Worm (Caenorhabditis elegans) whole organism, L1 larva: ENCODE measurements around the gene sdc-1.

Experiments used
- C04F5.9 ChIP-seq: sonication (generic microtip); optimal IDR thresholded peaks from 2 replicates; lab custom pipeline; 2016; ENCODE audit warnings: missing genetic modification characterization, missing compliant biosample characterization
- C16A3.4 ChIP-seq: fragments of 150-350 bp; optimal IDR thresholded peaks from 2 replicates; lab custom pipeline; 2014; ENCODE audit warnings: missing biosample characterization, missing genetic modification characterization
- Y116A8C.19 ChIP-seq: sonication (generic microtip); optimal IDR thresholded peaks from 2 replicates; lab custom pipeline; 2016; ENCODE audit warnings: missing compliant biosample characterization, missing genetic modification characterization, borderline replicate concordance
- aly-2 ChIP-seq: fragments of 150-350 bp; optimal IDR thresholded peaks from 2 replicates; lab custom pipeline; 2014; ENCODE audit warnings: missing biosample characterization, missing genetic modification characterization
- ama-1 ChIP-seq: fragments of 150-350 bp; optimal IDR thresholded peaks from 2 replicates; lab custom pipeline; 2014
- blmp-1 ChIP-seq: fragments of 150-350 bp; optimal IDR thresholded peaks from 2 replicates; lab custom pipeline; 2014; ENCODE audit warnings: missing biosample characterization, missing genetic modification characterization
- ceh-63 ChIP-seq: fragments of 200-800 bp; sonication (Bioruptor generic); optimal IDR thresholded peaks from 2 replicates; lab custom pipeline; 2018; ENCODE audit warnings: mild to moderate bottlenecking, missing genetic modification characterization, missing compliant biosample characterization
- ceh-82 ChIP-seq, 3 experiments: fragments of 150-350 bp in 1 of 3; sonication (generic microtip) in 2 of 3; optimal IDR thresholded peaks; 2 replicates each; lab custom pipeline; 2014 to 2017; ENCODE audit warnings: missing biosample characterization in 3 of 3, missing genetic modification characterization in 3 of 3
- ceh-90 ChIP-seq: sonication (generic microtip); optimal IDR thresholded peaks from 2 replicates; lab custom pipeline; 2016; ENCODE audit warnings: missing genetic modification characterization, missing compliant biosample characterization
- ces-1 ChIP-seq: fragments of 150-350 bp; optimal IDR thresholded peaks from 2 replicates; lab custom pipeline; 2014; ENCODE audit warnings: missing biosample characterization, missing genetic modification reagents, missing genetic modification characterization
- dsc-1 ChIP-seq: sonication (generic microtip); optimal IDR thresholded peaks from 2 replicates; lab custom pipeline; 2016; ENCODE audit warnings: mild to moderate bottlenecking, missing genetic modification characterization, missing compliant biosample characterization
- efl-1 ChIP-seq, 4 experiments: fragments of 150-350 bp; optimal IDR thresholded peaks in 3 of 4; peaks in 1 of 4; 1 replicate in 1 of 4; 2 replicates in 3 of 4; lab custom pipeline; 2014; ENCODE audit warnings: missing biosample characterization in 2 of 4, missing genetic modification characterization in 2 of 4, missing genetic modification reagents in 2 of 4
- efl-3 ChIP-seq: fragments of 200-800 bp; sonication (Bioruptor generic); optimal IDR thresholded peaks from 2 replicates; lab custom pipeline; 2018; ENCODE audit warnings: mild to moderate bottlenecking, missing genetic modification characterization, missing compliant biosample characterization
- egl-13 ChIP-seq: sonication (generic microtip); optimal IDR thresholded peaks from 2 replicates; lab custom pipeline; 2016; ENCODE audit warnings: missing genotype, missing genetic modification reagents, missing genetic modification characterization, missing compliant biosample characterization
- egl-27 ChIP-seq, 2 experiments: fragments of 150-350 bp in 1 of 2; sonication (generic microtip); optimal IDR thresholded peaks; 3 replicates each; lab custom pipeline; 2017 to 2018; ENCODE audit warnings: missing biosample characterization in 2 of 2, missing genetic modification characterization in 2 of 2, missing genetic modification reagents in 2 of 2
- elt-2 ChIP-seq: sonication (generic microtip); optimal IDR thresholded peaks from 2 replicates; lab custom pipeline; 2016; ENCODE audit warnings: missing genetic modification characterization, mild to moderate bottlenecking, inconsistent platforms, missing compliant biosample characterization, missing genetic modification reagents
- elt-3 ChIP-seq, 6 experiments: fragments of 150-350 bp in 1 of 6; sonication (generic microtip); optimal IDR thresholded peaks; 2 replicates each; lab custom pipeline; 2017 to 2018; ENCODE audit warnings: missing biosample characterization in 6 of 6, missing genetic modification characterization in 6 of 6, inconsistent platforms in 1 of 6
- fkh-10 ChIP-seq: sonication (generic microtip); optimal IDR thresholded peaks from 2 replicates; lab custom pipeline; 2017; ENCODE audit warnings: missing biosample characterization, missing genetic modification reagents, missing genetic modification characterization
- fos-1 ChIP-seq: fragments of 150-350 bp; optimal IDR thresholded peaks from 2 replicates; lab custom pipeline; 2014; ENCODE audit warnings: missing biosample characterization, missing genetic modification characterization
- grh-1 ChIP-seq: fragments of 200-800 bp; sonication (Bioruptor generic); IDR thresholded peaks from 2 replicates; pipeline ENCODE4 v1.3.6; 2022; ENCODE audit warnings: missing genetic modification reagents, missing genetic modification characterization, missing compliant biosample characterization
- hlh-17 ChIP-seq: fragments of 200-800 bp; sonication (Bioruptor generic); optimal IDR thresholded peaks from 2 replicates; lab custom pipeline; 2018; ENCODE audit warnings: missing genetic modification characterization, mild to moderate bottlenecking, missing compliant biosample characterization, moderate library complexity, borderline replicate concordance
- hlh-4 ChIP-seq: sonication (generic microtip); optimal IDR thresholded peaks from 2 replicates; lab custom pipeline; 2016; ENCODE audit warnings: mild to moderate bottlenecking, missing genetic modification characterization, missing compliant biosample characterization
- isw-1 ChIP-seq: fragments of 200-800 bp; sonication (Bioruptor generic); IDR thresholded peaks from 2 replicates; pipeline ENCODE4 v1.3.6; 2022; ENCODE audit warnings: missing genetic modification characterization, missing compliant biosample characterization
- lin-14 ChIP-seq: fragments of 200-800 bp; sonication (Bioruptor generic); optimal IDR thresholded peaks from 2 replicates; lab custom pipeline; 2018; ENCODE audit warnings: mild to moderate bottlenecking, missing genetic modification characterization, moderate library complexity, missing compliant biosample characterization
- lir-3 ChIP-seq: sonication (generic microtip); optimal IDR thresholded peaks from 2 replicates; lab custom pipeline; 2016; ENCODE audit warnings: mild to moderate bottlenecking, missing genetic modification characterization, moderate library complexity, missing compliant biosample characterization; ENCODE audit not compliant: poor library complexity
- mab-9 ChIP-seq: fragments of 200-800 bp; sonication (Bioruptor generic); IDR thresholded peaks from 2 replicates; pipeline ENCODE4 v1.3.6; 2022; ENCODE audit warnings: missing genetic modification reagents, missing genetic modification characterization, missing compliant biosample characterization
- mdl-1 ChIP-seq, 2 experiments: fragments of 150-350 bp; optimal IDR thresholded peaks; 2 replicates each; lab custom pipeline; 2014 to 2017; ENCODE audit warnings: missing biosample characterization in 2 of 2, missing genetic modification characterization in 2 of 2, inconsistent platforms in 1 of 2
- mep-1 ChIP-seq: fragments of 150-350 bp; optimal IDR thresholded peaks from 2 replicates; lab custom pipeline; 2014; ENCODE audit warnings: missing biosample characterization, missing genetic modification characterization
- nhr-11 ChIP-seq: fragments of 150-350 bp; optimal IDR thresholded peaks from 2 replicates; lab custom pipeline; 2014; ENCODE audit warnings: missing biosample characterization, missing genetic modification characterization
- nhr-28 ChIP-seq: fragments of 150-350 bp; optimal IDR thresholded peaks from 2 replicates; lab custom pipeline; 2014; ENCODE audit warnings: missing biosample characterization, missing genetic modification characterization
- nhr-71 ChIP-seq: sonication (generic microtip); optimal IDR thresholded peaks from 2 replicates; lab custom pipeline; 2016; ENCODE audit warnings: mild to moderate bottlenecking, missing genetic modification characterization, moderate library complexity, missing compliant biosample characterization
- nhr-84 ChIP-seq: sonication (generic microtip); optimal IDR thresholded peaks from 2 replicates; lab custom pipeline; 2017; ENCODE audit warnings: missing biosample characterization, missing genetic modification characterization
- nhr-85 ChIP-seq: sonication (generic microtip); peaks from one replicate; lab custom pipeline; 2016; ENCODE audit warnings: missing genetic modification characterization, inconsistent platforms, missing compliant biosample characterization
- pqm-1 ChIP-seq: sonication (generic microtip); optimal IDR thresholded peaks from 3 replicates; lab custom pipeline; 2017; ENCODE audit warnings: missing biosample characterization, missing genetic modification characterization
- rnt-1 ChIP-seq: sonication (generic microtip); optimal IDR thresholded peaks from 2 replicates; lab custom pipeline; 2016; ENCODE audit warnings: mild to moderate bottlenecking, missing genetic modification characterization, moderate library complexity, missing compliant biosample characterization
- snpc-4 ChIP-seq: fragments of 150-350 bp; optimal IDR thresholded peaks from 2 replicates; lab custom pipeline; 2014; ENCODE audit warnings: missing biosample characterization, missing genetic modification characterization
- snu-23 ChIP-seq: sonication (generic microtip); optimal IDR thresholded peaks from 2 replicates; lab custom pipeline; 2016; ENCODE audit warnings: missing genetic modification characterization, missing compliant biosample characterization
- sox-4 ChIP-seq: sonication (generic microtip); optimal IDR thresholded peaks from 2 replicates; lab custom pipeline; 2016; ENCODE audit warnings: missing genetic modification characterization, missing compliant biosample characterization
- swsn-7 ChIP-seq: sonication (generic microtip); optimal IDR thresholded peaks from 2 replicates; lab custom pipeline; 2016; ENCODE audit warnings: missing genetic modification characterization, missing compliant biosample characterization
- tlp-1 ChIP-seq: fragments of 150-350 bp; optimal IDR thresholded peaks from 2 replicates; lab custom pipeline; 2014; ENCODE audit warnings: missing biosample characterization, missing genetic modification characterization
- unc-130 ChIP-seq: fragments of 150-350 bp; optimal IDR thresholded peaks from 2 replicates; lab custom pipeline; 2017; ENCODE audit warnings: missing biosample characterization, missing genetic modification characterization, inconsistent platforms
- unc-30 ChIP-seq: sonication (generic microtip); optimal IDR thresholded peaks from 2 replicates; lab custom pipeline; 2017; ENCODE audit warnings: missing biosample characterization, missing genetic modification characterization
- unc-62 ChIP-seq: fragments of 150-350 bp; optimal IDR thresholded peaks from 2 replicates; lab custom pipeline; 2014; ENCODE audit warnings: missing biosample characterization, missing genetic modification reagents, missing genetic modification characterization
- unc-86 ChIP-seq: sonication (generic microtip); optimal IDR thresholded peaks from 2 replicates; lab custom pipeline; 2016; ENCODE audit warnings: missing genetic modification characterization, missing compliant biosample characterization
- vab-15 ChIP-seq: sonication (generic microtip); optimal IDR thresholded peaks from 2 replicates; lab custom pipeline; 2017; ENCODE audit warnings: missing genotype, mild to moderate bottlenecking, missing genetic modification characterization, missing compliant biosample characterization
- xbp-1 ChIP-seq: sonication (generic microtip); optimal IDR thresholded peaks from 2 replicates; lab custom pipeline; 2016; ENCODE audit warnings: missing genetic modification characterization, missing compliant biosample characterization
- zag-1 ChIP-seq: fragments of 150-350 bp; optimal IDR thresholded peaks from 2 replicates; lab custom pipeline; 2014; ENCODE audit warnings: missing biosample characterization, missing genetic modification characterization
- zip-4 ChIP-seq: fragments of 200-800 bp; sonication (Bioruptor generic); optimal IDR thresholded peaks from 2 replicates; lab custom pipeline; 2018; ENCODE audit warnings: mild to moderate bottlenecking, missing genetic modification characterization, moderate library complexity, missing compliant biosample characterization
- ztf-11 ChIP-seq, 2 experiments: sonication (generic microtip); optimal IDR thresholded peaks; 2 replicates each; lab custom pipeline; 2016 to 2017; ENCODE audit warnings: missing genetic modification characterization in 2 of 2, missing biosample characterization in 1 of 2, missing compliant biosample characterization in 1 of 2
- ztf-4 ChIP-seq: fragments of 150-350 bp; optimal IDR thresholded peaks from 2 replicates; lab custom pipeline; 2014; ENCODE audit warnings: missing biosample characterization, missing genetic modification characterization

The sdc-1 gene

ce11 chrX:16297123-16297522 lies 21.6 kb downstream of the sdc-1 start:
- TF ChIP-seq C16A3.4 (tag; lab: Kevin White, UChicago) (no peak), zag-1 (no peak), vab-15 (no peak), unc-130 (tag; lab: Kevin White, UChicago) (no peak), efl-1 (optimal IDR thresholded peaks at IDR 0.05; lab: Kevin White, UChicago) (no peak), efl-1 (GFP tag; optimal IDR thresholded peaks at IDR 0.05 in 1 of 2; lab: Kevin White, UChicago) (peak in 1 of 2 experiments; percentile 60), lin-14 (GFP tag; lab: Kevin White, UChicago) (peak; percentile 37)

DNA sequence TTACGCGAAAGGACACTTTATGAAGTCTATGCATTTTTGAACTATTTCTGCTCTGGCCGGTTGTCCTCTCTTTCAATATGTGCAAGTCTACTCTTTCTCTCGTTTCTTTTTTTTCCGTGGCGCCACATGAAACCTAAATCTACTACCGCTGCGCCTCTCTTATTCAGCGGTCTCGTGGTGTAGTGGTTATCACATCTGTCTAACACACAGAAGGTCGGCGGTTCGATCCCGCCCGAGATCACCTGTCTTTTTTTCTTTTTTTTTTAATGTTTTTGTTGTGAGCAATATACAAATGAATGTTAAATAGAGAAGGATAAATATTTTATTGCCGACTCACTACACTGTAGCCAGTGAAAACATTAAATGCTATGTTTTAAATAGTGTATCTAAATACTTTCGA lies 22.6 kb downstream of the sdc-1 start:
- no peak for TF ChIP-seq ztf-11 (tag; optimal IDR thresholded peaks at IDR 0.05; lab: Kevin White, UChicago)
- TF ChIP-seq rnt-1 (tag; lab: Kevin White, UChicago): no peak
- peak; percentile 29 for TF ChIP-seq elt-2
- no peak for TF ChIP-seq nhr-11 (tag; lab: Kevin White, UChicago)
- TF ChIP-seq unc-30 (tag; lab: Kevin White, UChicago): no peak
- TF ChIP-seq fkh-10 (GFP tag; lab: Kevin White, UChicago): peak; percentile 16
- TF ChIP-seq hlh-4: no peak
- TF ChIP-seq mdl-1 (tag; optimal IDR thresholded peaks at IDR 0.05; lab: Kevin White, UChicago): peak in 1 of 2 experiments; percentile 42
- no peak for TF ChIP-seq mab-9
- no peak for TF ChIP-seq tlp-1 (tag; lab: Kevin White, UChicago)
- peak in 1 of 6 experiments; percentile 17 for TF ChIP-seq elt-3 (tag; optimal IDR thresholded peaks at IDR 0.05; lab: Kevin White, UChicago)
- peak; percentile 48 for TF ChIP-seq lir-3 (tag; lab: Kevin White, UChicago)
- TF ChIP-seq ama-1: no peak
- TF ChIP-seq efl-1 (optimal IDR thresholded peaks at IDR 0.05; lab: Kevin White, UChicago): peak; percentile 19 to 23
- TF ChIP-seq efl-1 (GFP tag; optimal IDR thresholded peaks at IDR 0.05 in 1 of 2; lab: Kevin White, UChicago): peak; percentile 2 to 76
- no peak for TF ChIP-seq ces-1
- TF ChIP-seq sox-4 (tag; lab: Kevin White, UChicago): no peak
- peak; percentile 73 for TF ChIP-seq dsc-1
- TF ChIP-seq egl-13 (tag; lab: Kevin White, UChicago): no peak
- no peak for TF ChIP-seq hlh-17 (GFP tag; lab: Kevin White, UChicago)
- no peak for TF ChIP-seq ceh-90
- peak; percentile 64 for TF ChIP-seq mep-1 (tag; lab: Kevin White, UChicago)
- TF ChIP-seq egl-27 (tag; optimal IDR thresholded peaks at IDR 0.05; lab: Kevin White, UChicago): no peak
- peak; percentile 78 for TF ChIP-seq nhr-71 (tag; lab: Kevin White, UChicago)
- TF ChIP-seq C04F5.9 (tag; lab: Kevin White, UChicago): no peak
- TF ChIP-seq isw-1 (GFP tag; lab: Robert Waterston, UW): no peak
- no peak for TF ChIP-seq blmp-1 (tag; lab: Kevin White, UChicago)
- TF ChIP-seq pqm-1: no peak
- no peak for TF ChIP-seq nhr-84 (tag; lab: Kevin White, UChicago)
- no peak for TF ChIP-seq vab-15
- no peak for TF ChIP-seq Y116A8C.19
- no peak for TF ChIP-seq efl-3 (GFP tag; lab: Kevin White, UChicago)
- peak; percentile 76 for TF ChIP-seq nhr-85 (tag; lab: Kevin White, UChicago)
- TF ChIP-seq C16A3.4 (tag; lab: Kevin White, UChicago): peak; percentile 49
- peak; percentile 51 for TF ChIP-seq grh-1 (GFP tag; lab: Robert Waterston, UW)
- TF ChIP-seq nhr-28: no peak
- peak; percentile 72 for TF ChIP-seq swsn-7
- TF ChIP-seq unc-86 (tag; lab: Kevin White, UChicago): peak; percentile 43
- TF ChIP-seq ceh-82 (tag; optimal IDR thresholded peaks at IDR 0.05; lab: Kevin White, UChicago): peak; percentile 44 to 70 (median 63)
- peak; percentile 48 for TF ChIP-seq xbp-1
- no peak for TF ChIP-seq unc-62 (GFP tag; lab: Kevin White, UChicago)
- TF ChIP-seq zag-1: no peak
- no peak for TF ChIP-seq ztf-4 (tag; lab: Kevin White, UChicago)
- no peak for TF ChIP-seq aly-2 (tag; lab: Kevin White, UChicago)
- TF ChIP-seq ceh-63 (GFP tag; lab: Kevin White, UChicago): no peak
- TF ChIP-seq fos-1: peak; percentile 15
- TF ChIP-seq snu-23 (GFP tag; lab: Kevin White, UChicago): peak; percentile 88
- no peak for TF ChIP-seq zip-4 (GFP tag; lab: Kevin White, UChicago)
- peak; percentile 70 for TF ChIP-seq snpc-4 (tag; lab: Kevin White, UChicago)
- TF ChIP-seq unc-130 (tag; lab: Kevin White, UChicago): peak; percentile 32
